Worm (Caenorhabditis elegans) whole organism, young adult: ENCODE data around the gene npr-30.

ENCODE experiments used
- F39B2.1 ChIP-seq: fragments of 200-800 bp; sonication (Bioruptor generic); IDR thresholded peaks from 2 replicates; pipeline ENCODE4 v1.3.6; 2022; ENCODE audit warnings: missing genetic modification reagents, missing genetic modification characterization, missing compliant biosample characterization
- hmg-1.2 ChIP-seq: fragments of 200-800 bp; sonication (Bioruptor generic); IDR thresholded peaks from 2 replicates; pipeline ENCODE4 v1.3.6; 2022; ENCODE audit warnings: missing genetic modification reagents, missing genetic modification characterization, missing compliant biosample characterization
- lag-1 ChIP-seq: fragments of 200-800 bp; sonication (Bioruptor generic); IDR thresholded peaks from 2 replicates; pipeline ENCODE4 v1.3.6; 2022; ENCODE audit warnings: missing genetic modification reagents, missing genetic modification characterization, missing compliant biosample characterization
- nhr-120 ChIP-seq: fragments of 200-800 bp; sonication (Bioruptor generic); IDR thresholded peaks from 2 replicates; pipeline ENCODE4 v1.3.6; 2022; ENCODE audit warnings: missing genetic modification characterization, missing compliant biosample characterization
- pha-4 ChIP-seq: fragments of 150-350 bp; sonication (generic microtip); optimal IDR thresholded peaks from 2 replicates; lab custom pipeline; 2014; ENCODE audit warnings: missing biosample characterization, missing genetic modification reagents, missing genetic modification characterization
- sptf-2 ChIP-seq: fragments of 200-800 bp; sonication (Bioruptor generic); optimal IDR thresholded peaks from 2 replicates; lab custom pipeline; 2018; ENCODE audit warnings: mild to moderate bottlenecking, missing genetic modification characterization, missing compliant biosample characterization
- unc-62 ChIP-seq: fragments of 150-350 bp; optimal IDR thresholded peaks from 2 replicates; lab custom pipeline; 2014; ENCODE audit warnings: missing biosample characterization, missing genetic modification reagents, missing genetic modification characterization
- xnd-1 ChIP-seq: sonication (generic microtip); optimal IDR thresholded peaks from 2 replicates; lab custom pipeline; 2016; ENCODE audit warnings: missing genotype, missing genetic modification reagents, missing genetic modification characterization, missing compliant biosample characterization
- ztf-6 ChIP-seq: fragments of 200-800 bp; sonication (Bioruptor generic); IDR thresholded peaks from 2 replicates; pipeline ENCODE4 v1.3.6; 2022; ENCODE audit warnings: missing genetic modification reagents, missing genetic modification characterization, missing compliant biosample characterization

DNA sequence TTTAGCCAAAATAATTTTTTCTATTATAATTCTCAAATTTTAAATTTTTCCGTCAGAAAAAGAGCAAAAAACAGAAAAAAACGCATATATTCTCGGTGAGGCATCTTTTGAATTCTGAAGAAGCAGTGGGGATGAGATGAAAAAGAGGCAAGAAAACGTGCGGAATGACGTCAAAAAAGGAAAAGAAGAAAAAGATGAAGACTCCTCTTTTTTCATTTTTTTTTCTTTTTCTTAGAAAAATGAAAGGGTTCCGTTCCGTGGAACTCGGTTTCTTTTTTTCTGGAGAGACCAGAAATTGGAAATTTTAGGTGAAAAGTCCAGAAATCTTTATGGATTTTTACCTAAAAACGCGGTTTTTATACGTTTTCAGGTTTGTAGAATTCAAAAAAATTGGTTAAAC, 27.3 kb downstream of the npr-30 start:
- no peak for TF ChIP-seq nhr-120 (GFP tag; lab: Robert Waterston, UW)
- TF ChIP-seq F39B2.1 (GFP tag; lab: Robert Waterston, UW) = no peak
- no peak for TF ChIP-seq unc-62 (GFP tag; lab: Kevin White, UChicago)
- TF ChIP-seq pha-4 (tag; lab: Kevin White, UChicago) = no peak
- TF ChIP-seq ztf-6 (GFP tag; lab: Robert Waterston, UW) = no peak
- TF ChIP-seq xnd-1 (tag; lab: Kevin White, UChicago) = no peak
- no peak for TF ChIP-seq hmg-1.2 (GFP tag; lab: Robert Waterston, UW)
- TF ChIP-seq lag-1 = no peak
- TF ChIP-seq sptf-2 (GFP tag; lab: Kevin White, UChicago) = no peak
